Fruit fly (Drosophila melanogaster) whole organism, embryonic: ENCODE results near the gene Rpt5.
A peak's percentile ranks its signal among the peaks of the same experiment; 100 is the strongest.

Source experiments
- Ada2b ChIP-seq: fragments of 200-800 bp; sonication (Bioruptor generic); IDR thresholded peaks from 2 replicates; pipeline ENCODE4 v1.3.6; 2022; ENCODE audit warnings: missing biosample characterization, missing genetic modification characterization
- C15 ChIP-seq: fragments of 200-800 bp; sonication (Bioruptor generic); IDR thresholded peaks from 3 replicates; pipeline ENCODE4 v1.3.6; 2022; ENCODE audit warnings: missing biosample characterization, missing genetic modification characterization
- CG10274 ChIP-seq: fragments of 200-800 bp; sonication (Bioruptor generic); optimal IDR thresholded peaks from 3 replicates; lab custom pipeline; 2017; ENCODE audit warnings: missing biosample characterization, mild to moderate bottlenecking, missing genetic modification characterization
- CG11247 ChIP-seq: fragments of 200-800 bp; sonication (Bioruptor generic); IDR thresholded peaks from 2 replicates; pipeline ENCODE4 v1.3.6; 2022; ENCODE audit warnings: missing biosample characterization, missing genetic modification characterization
- CG12071 ChIP-seq: fragments of 200-800 bp; sonication (Bioruptor generic); optimal IDR thresholded peaks from 3 replicates; lab custom pipeline; 2018; ENCODE audit warnings: missing biosample characterization, mild to moderate bottlenecking, missing genetic modification characterization
- CG12659 ChIP-seq: fragments of 200-800 bp; sonication (Bioruptor generic); optimal IDR thresholded peaks from 3 replicates; lab custom pipeline; 2017; ENCODE audit warnings: mild to moderate bottlenecking, missing biosample characterization, missing genetic modification reagents, missing genetic modification characterization
- CG15269 ChIP-seq: fragments of 200-800 bp; sonication (Bioruptor generic); optimal IDR thresholded peaks from 2 replicates; lab custom pipeline; 2018; ENCODE audit warnings: missing biosample characterization, mild to moderate bottlenecking, missing genetic modification characterization, moderate library complexity
- CG15514 ChIP-seq: fragments of 200-800 bp; sonication (Bioruptor generic); optimal IDR thresholded peaks from 3 replicates; lab custom pipeline; 2017; ENCODE audit warnings: missing biosample characterization, missing genetic modification characterization, mild to moderate bottlenecking, moderate library complexity, missing genetic modification reagents
- CG16779 ChIP-seq: fragments of 200-800 bp; sonication (Bioruptor generic); IDR thresholded peaks from 2 replicates; pipeline ENCODE4 v1.3.6; 2022; ENCODE audit warnings: missing biosample characterization, missing genetic modification characterization
- CG17612 ChIP-seq: fragments of 200-800 bp; sonication (Bioruptor generic); IDR thresholded peaks from 2 replicates; pipeline ENCODE4 v1.3.6; 2022; ENCODE audit warnings: missing biosample characterization, missing genetic modification characterization
- CG2116 ChIP-seq: fragments of 200-800 bp; sonication (Bioruptor generic); optimal IDR thresholded peaks from 3 replicates; lab custom pipeline; 2018; ENCODE audit warnings: missing biosample characterization, mild to moderate bottlenecking, missing genetic modification characterization
- CG31224 ChIP-seq: fragments of 200-800 bp; sonication (Bioruptor generic); IDR thresholded peaks from 2 replicates; pipeline ENCODE4 v1.3.6; 2022; ENCODE audit warnings: missing biosample characterization, missing genetic modification characterization
- CG31365 ChIP-seq: fragments of 200-800 bp; sonication (Bioruptor generic); optimal IDR thresholded peaks from 2 replicates; lab custom pipeline; 2018; ENCODE audit warnings: missing biosample characterization, mild to moderate bottlenecking, missing genetic modification characterization
- CG3163 ChIP-seq: fragments of 200-800 bp; sonication (Bioruptor generic); optimal IDR thresholded peaks from 3 replicates; lab custom pipeline; 2016; ENCODE audit warnings: missing biosample characterization, missing genetic modification characterization
- CG42726 ChIP-seq: fragments of 200-800 bp; sonication (Bioruptor generic); IDR thresholded peaks from 2 replicates; pipeline ENCODE4 v1.3.6; 2022; ENCODE audit warnings: missing biosample characterization, missing genetic modification characterization; ENCODE audit not compliant: partially characterized antibody
- CG7928 ChIP-seq: fragments of 200-800 bp; sonication (Bioruptor generic); optimal IDR thresholded peaks from 2 replicates; lab custom pipeline; 2017; ENCODE audit warnings: missing biosample characterization, mild to moderate bottlenecking, missing genetic modification characterization
- CTCF ChIP-seq: fragments of 200-800 bp; sonication (Bioruptor generic); optimal IDR thresholded peaks from 2 replicates; lab custom pipeline; 2017; ENCODE audit warnings: missing biosample characterization, mild to moderate bottlenecking, missing genetic modification characterization, moderate library complexity
- Dp ChIP-seq: fragments of 200-800 bp; sonication (Bioruptor generic); optimal IDR thresholded peaks from 2 replicates; lab custom pipeline; 2018; ENCODE audit warnings: missing biosample characterization, mild to moderate bottlenecking, missing genetic modification characterization, moderate library complexity
- E2f2 ChIP-seq: fragments of 200-800 bp; sonication (Bioruptor generic); IDR thresholded peaks from 2 replicates; pipeline ENCODE4 v1.3.6; 2022; ENCODE audit warnings: missing biosample characterization, missing genetic modification characterization
- Hand ChIP-seq: fragments of 200-800 bp; sonication (Bioruptor generic); optimal IDR thresholded peaks from 2 replicates; lab custom pipeline; 2017; ENCODE audit warnings: mild to moderate bottlenecking, missing biosample characterization, missing genetic modification reagents, missing genetic modification characterization
- Lim3 ChIP-seq: fragments of 200-800 bp; sonication (Bioruptor generic); IDR thresholded peaks from 2 replicates; pipeline ENCODE4 v1.3.6; 2022; ENCODE audit warnings: missing biosample characterization, missing genetic modification characterization
- Lpt ChIP-seq: fragments of >200 bp; optimal IDR thresholded peaks from 2 replicates; lab custom pipeline; 2018; ENCODE audit warnings: missing biosample characterization, missing genetic modification characterization
- Neu2 ChIP-seq: fragments of 200-800 bp; sonication (Bioruptor generic); optimal IDR thresholded peaks from 3 replicates; lab custom pipeline; 2016; ENCODE audit warnings: missing biosample characterization, missing genetic modification characterization, borderline replicate concordance
- Oli ChIP-seq: fragments of 200-800 bp; sonication (Bioruptor generic); optimal IDR thresholded peaks from 2 replicates; lab custom pipeline; 2018; ENCODE audit warnings: missing biosample characterization, mild to moderate bottlenecking, missing genetic modification characterization, moderate library complexity
- Opbp ChIP-seq: fragments of 200-800 bp; sonication (Bioruptor generic); IDR thresholded peaks from 3 replicates; pipeline ENCODE4 v1.3.6; 2022; ENCODE audit warnings: missing biosample characterization, missing genetic modification characterization; ENCODE audit not compliant: partially characterized antibody
- Poxn ChIP-seq: fragments of 200-800 bp; sonication (Bioruptor generic); IDR thresholded peaks from 2 replicates; pipeline ENCODE4 v1.3.6; 2022; ENCODE audit warnings: missing biosample characterization, missing genetic modification characterization
- az2 ChIP-seq: fragments of 200-800 bp; sonication (Bioruptor generic); optimal IDR thresholded peaks from 3 replicates; lab custom pipeline; 2016; ENCODE audit warnings: missing biosample characterization, missing genetic modification characterization
- cas ChIP-seq: fragments of 200-800 bp; sonication (Bioruptor generic); IDR thresholded peaks from 2 replicates; pipeline ENCODE4 v1.3.6; 2022; ENCODE audit warnings: missing biosample characterization, missing genetic modification characterization
- dimm ChIP-seq: fragments of 200-800 bp; sonication (Bioruptor generic); IDR thresholded peaks from 2 replicates; pipeline ENCODE4 v1.3.6; 2022; ENCODE audit warnings: missing biosample characterization, missing genetic modification characterization
- ewg ChIP-seq: fragments of 200-800 bp; sonication (Bioruptor generic); optimal IDR thresholded peaks from 3 replicates; lab custom pipeline; 2017; ENCODE audit warnings: mild to moderate bottlenecking, missing biosample characterization, missing genetic modification reagents, missing genetic modification characterization
- fd64A ChIP-seq: fragments of 200-800 bp; sonication (Bioruptor generic); optimal IDR thresholded peaks from 3 replicates; lab custom pipeline; 2018; ENCODE audit warnings: missing biosample characterization, mild to moderate bottlenecking, missing genetic modification characterization
- hkb ChIP-seq, 2 experiments: fragments of 200-800 bp in 1 of 2; fragments of >200 bp in 1 of 2; sonication (Bioruptor generic) in 1 of 2; IDR thresholded peaks in 1 of 2; optimal IDR thresholded peaks in 1 of 2; 2 replicates each; pipeline versions ENCODE4 v1.3.6 to Lab custom; 2017 to 2022; ENCODE audit warnings: missing biosample characterization in 1 of 2, missing genetic modification characterization in 1 of 2
- hth ChIP-seq: fragments of >200 bp; optimal IDR thresholded peaks from 2 replicates; lab custom pipeline; 2017; ENCODE audit warnings: inconsistent platforms
- kah ChIP-seq: fragments of 200-800 bp; sonication (Bioruptor generic); optimal IDR thresholded peaks from 2 replicates; lab custom pipeline; 2018; ENCODE audit warnings: missing biosample characterization, mild to moderate bottlenecking, missing genetic modification characterization
- kay ChIP-seq: fragments of 200-800 bp; sonication (Bioruptor generic); optimal IDR thresholded peaks from 2 replicates; lab custom pipeline; 2016; ENCODE audit warnings: missing biosample characterization, missing genetic modification characterization
- ken ChIP-seq: fragments of 200-800 bp; sonication (Bioruptor generic); IDR thresholded peaks from 3 replicates; pipeline ENCODE4 v1.3.6; 2022; ENCODE audit warnings: missing biosample characterization, missing genetic modification characterization
- klu ChIP-seq: fragments of 200-800 bp; sonication (Bioruptor generic); IDR thresholded peaks from 2 replicates; pipeline ENCODE4 v1.3.6; 2022; ENCODE audit warnings: missing biosample characterization, missing genetic modification characterization
- lab ChIP-seq: fragments of 200-800 bp; sonication (Bioruptor generic); optimal IDR thresholded peaks from 3 replicates; lab custom pipeline; 2017; ENCODE audit warnings: missing biosample characterization, missing genetic modification characterization, mild to moderate bottlenecking, moderate library complexity, missing genetic modification reagents
- mam ChIP-seq: fragments of 200-800 bp; sonication (Bioruptor generic); optimal IDR thresholded peaks from 3 replicates; lab custom pipeline; 2016; ENCODE audit warnings: missing biosample characterization, missing genetic modification characterization
- nmo ChIP-seq: fragments of 200-800 bp; sonication (Bioruptor generic); optimal IDR thresholded peaks from 2 replicates; lab custom pipeline; 2018; ENCODE audit warnings: missing biosample characterization, mild to moderate bottlenecking, missing genetic modification characterization, moderate library complexity
- otp ChIP-seq: fragments of 200-800 bp; sonication (Bioruptor generic); IDR thresholded peaks from 3 replicates; pipeline ENCODE4, ENCODE4 v1.3.6; 2022; ENCODE audit warnings: missing biosample characterization, missing genetic modification characterization
- pita ChIP-seq: fragments of 200-800 bp; sonication (Bioruptor generic); optimal IDR thresholded peaks from 2 replicates; lab custom pipeline; 2017; ENCODE audit warnings: missing biosample characterization, mild to moderate bottlenecking, missing genetic modification characterization
- pzg ChIP-seq: fragments of 200-800 bp; sonication (Bioruptor generic); optimal IDR thresholded peaks from 3 replicates; lab custom pipeline; 2018; ENCODE audit warnings: missing biosample characterization, mild to moderate bottlenecking, missing genetic modification characterization, moderate library complexity
- repo ChIP-seq: fragments of 200-800 bp; sonication (Bioruptor generic); optimal IDR thresholded peaks from 2 replicates; lab custom pipeline; 2016; ENCODE audit warnings: missing biosample characterization, missing genetic modification characterization
- schlank ChIP-seq: fragments of 200-800 bp; sonication (Bioruptor generic); optimal IDR thresholded peaks from 2 replicates; lab custom pipeline; 2018; ENCODE audit warnings: missing biosample characterization, mild to moderate bottlenecking, missing genetic modification characterization
- scrt ChIP-seq: fragments of 200-800 bp; sonication (Bioruptor generic); optimal IDR thresholded peaks from 2 replicates; lab custom pipeline; 2018; ENCODE audit warnings: missing biosample characterization, mild to moderate bottlenecking, missing genetic modification characterization, moderate library complexity
- slou ChIP-seq: fragments of 200-800 bp; sonication (Bioruptor generic); optimal IDR thresholded peaks from 3 replicates; lab custom pipeline; 2016; ENCODE audit warnings: missing biosample characterization, missing genetic modification characterization
- slp2 ChIP-seq: fragments of 200-800 bp; sonication (Bioruptor generic); optimal IDR thresholded peaks from 2 replicates; lab custom pipeline; 2016; ENCODE audit warnings: missing biosample characterization, missing genetic modification characterization
- tup ChIP-seq: fragments of 200-800 bp; sonication (Bioruptor generic); optimal IDR thresholded peaks from 2 replicates; lab custom pipeline; 2016; ENCODE audit warnings: missing biosample characterization, mild to moderate bottlenecking, missing genetic modification characterization, moderate library complexity

Gene Rpt5

dm6 chr3R:23757912-23758607, 5.4 kb downstream of the Rpt5 start, which contains the start of the genes PTPMT1 and Hrd3 (continued):
- TF ChIP-seq CG3163 (peak; percentile 86), Opbp (GFP tag; lab: Robert Waterston, UW) (no peak), ken (peak; percentile 94), schlank (tag; lab: Kevin White, UChicago) (peak; percentile 93), CG15514 (GFP tag; lab: Kevin White, UChicago) (peak; percentile 91), CG12071 (GFP tag; lab: Kevin White, UChicago) (peak; percentile 91), CG12659 (GFP tag; lab: Kevin White, UChicago) (peak; percentile 100), nmo (GFP tag; lab: Kevin White, UChicago) (peak; percentile 100), scrt (peak; percentile 92), Poxn (GFP tag; lab: Robert Waterston, UW) (peak; percentile 88), slou (GFP tag; lab: Kevin White, UChicago) (peak; percentile 98), CTCF (GFP tag; lab: Kevin White, UChicago) (peak; percentile 76), hth (no peak), Lpt (GFP tag; lab: Kevin White, UChicago) (no peak), CG10274 (GFP tag; lab: Kevin White, UChicago) (peak; percentile 94), az2 (peak; percentile 99), fd64A (GFP tag; lab: Kevin White, UChicago) (peak; percentile 84), ewg (GFP tag; lab: Kevin White, UChicago) (peak; percentile 96), kah (peak; percentile 93), Hand (GFP tag; lab: Kevin White, UChicago) (peak; percentile 96), lab (GFP tag; lab: Kevin White, UChicago) (peak; percentile 98), Ada2b (GFP tag; lab: Robert Waterston, UW) (peak; percentile 92), otp (GFP tag; lab: Robert Waterston, UW) (peak; percentile 94; the same call in 2 of the 3 replicates), CG16779 (GFP tag; lab: Robert Waterston, UW) (peak; percentile 85), E2f2 (GFP tag; lab: Robert Waterston, UW) (peak; percentile 79), CG17612 (peak; percentile 89; the same call in 1 of the 2 replicates), dimm (peak; percentile 77), CG7928 (GFP tag; lab: Kevin White, UChicago) (peak; percentile 82), cas (GFP tag; lab: Robert Waterston, UW) (peak; percentile 85), repo (GFP tag; lab: Kevin White, UChicago) (peak; percentile 93), kay (GFP tag; lab: Kevin White, UChicago) (peak; percentile 98), mam (peak; percentile 98), Oli (peak; percentile 99), CG15269 (tag; lab: Kevin White, UChicago) (peak; percentile 99), slp2 (GFP tag; lab: Kevin White, UChicago) (peak; percentile 97), Dp (GFP tag; lab: Kevin White, UChicago) (peak; percentile 36), Neu2 (GFP tag; lab: Kevin White, UChicago) (peak; percentile 87), C15 (peak; percentile 89; the same call in 2 of the 3 replicates), Lim3 (GFP tag; lab: Robert Waterston, UW) (peak; percentile 81), pzg (peak; percentile 44), CG2116 (GFP tag; lab: Kevin White, UChicago) (peak; percentile 90), CG31224 (GFP tag; lab: Robert Waterston, UW) (peak; percentile 90), pita (GFP tag; lab: Kevin White, UChicago) (no peak), klu (GFP tag; lab: Robert Waterston, UW) (peak; percentile 96), CG42726 (GFP tag; lab: Robert Waterston, UW) (no peak), hkb (optimal IDR thresholded peaks at IDR 0.05; lab: Kevin White, UChicago) (peak; percentile 69), hkb (GFP tag; IDR thresholded peaks at IDR 0.05; lab: Robert Waterston, UW) (peak; percentile 96), CG31365 (peak; percentile 78), tup (GFP tag; lab: Kevin White, UChicago) (peak; percentile 95), CG11247 (GFP tag; lab: Robert Waterston, UW) (peak; percentile 96)
